Fruit fly (Drosophila melanogaster) whole organism, prepupa: ENCODE measurements around the gene CG33271.
A peak's percentile ranks its signal among the peaks of the same experiment; 100 is the strongest.

ENCODE experiments used
- Blimp-1 ChIP-seq: fragments of 200-800 bp; sonication (Bioruptor generic); optimal IDR thresholded peaks from 3 replicates; lab custom pipeline; 2017; ENCODE audit warnings: missing biosample characterization, missing genetic modification characterization, mild to moderate bottlenecking, moderate library complexity, missing genetic modification reagents
- CG10631 ChIP-seq: fragments of 200-800 bp; sonication (Bioruptor generic); optimal IDR thresholded peaks from 2 replicates; lab custom pipeline; 2016; ENCODE audit warnings: missing biosample characterization, missing genetic modification characterization
- CG34406 ChIP-seq: fragments of 200-800 bp; sonication (Bioruptor generic); optimal IDR thresholded peaks from 3 replicates; lab custom pipeline; 2016; ENCODE audit warnings: missing biosample characterization, missing genetic modification characterization
- CG3919 ChIP-seq: fragments of 200-800 bp; sonication (Bioruptor generic); optimal IDR thresholded peaks from 3 replicates; lab custom pipeline; 2016; ENCODE audit warnings: missing biosample characterization, missing genetic modification characterization
- CG6808 ChIP-seq: fragments of 200-800 bp; sonication (Bioruptor generic); optimal IDR thresholded peaks from 3 replicates; lab custom pipeline; 2017; ENCODE audit warnings: missing biosample characterization, missing genetic modification characterization, mild to moderate bottlenecking, moderate library complexity, missing genetic modification reagents
- CG6854 ChIP-seq: fragments of 200-800 bp; sonication (Bioruptor generic); optimal IDR thresholded peaks from 2 replicates; lab custom pipeline; 2017; ENCODE audit warnings: missing biosample characterization, mild to moderate bottlenecking, missing genetic modification characterization
- CG8119 ChIP-seq: fragments of 200-800 bp; sonication (Bioruptor generic); IDR thresholded peaks from 3 replicates; pipeline ENCODE4 v1.3.6; 2022; ENCODE audit warnings: missing biosample characterization, missing genetic modification characterization
- Eip75B ChIP-seq: fragments of 200-800 bp; sonication (Bioruptor generic); optimal IDR thresholded peaks from 3 replicates; lab custom pipeline; 2016; ENCODE audit warnings: missing biosample characterization, missing genetic modification characterization
- Gug ChIP-seq: fragments of 200-800 bp; sonication (Bioruptor generic); IDR thresholded peaks from 2 replicates; pipeline ENCODE4 v1.3.6; 2022; ENCODE audit warnings: missing biosample characterization, missing genetic modification characterization
- Smox ChIP-seq: fragments of 200-800 bp; sonication (Bioruptor generic); optimal IDR thresholded peaks from 3 replicates; lab custom pipeline; 2016; ENCODE audit warnings: missing biosample characterization, missing genetic modification characterization
- lz ChIP-seq: fragments of 200-800 bp; sonication (Bioruptor generic); optimal IDR thresholded peaks from 3 replicates; lab custom pipeline; 2016; ENCODE audit warnings: missing biosample characterization, missing genetic modification characterization
- salr ChIP-seq, 2 experiments: fragments of 200-800 bp; sonication (Bioruptor generic); optimal IDR thresholded peaks; 3 replicates each; lab custom pipeline; 2016 to 2018; ENCODE audit warnings: missing biosample characterization in 2 of 2, missing genetic modification characterization in 2 of 2, mild to moderate bottlenecking in 1 of 2

DNA sequence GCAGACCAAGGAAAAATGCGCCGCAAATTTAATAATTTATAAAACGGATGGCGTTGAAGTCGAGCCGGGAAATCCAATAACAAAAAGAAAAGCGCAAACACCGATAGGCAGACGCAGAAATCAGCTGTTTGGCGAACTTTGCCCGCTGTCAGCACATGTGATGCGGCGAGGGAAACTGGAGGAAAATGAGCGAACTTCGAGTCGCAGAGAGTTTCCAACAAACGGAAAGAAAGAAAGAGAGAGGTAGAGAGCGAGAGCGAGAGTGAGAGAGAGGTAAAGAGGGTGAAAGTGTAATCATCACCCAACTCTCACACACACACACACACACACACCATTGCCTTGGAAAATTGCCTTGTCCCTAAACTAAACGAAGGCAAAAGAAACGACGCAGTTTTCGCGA, 20.1 kb downstream of the CG33271 start:
- peak in 1 of 2 experiments; percentile 11 for TF ChIP-seq salr (GFP tag; optimal IDR thresholded peaks at IDR 0.05; lab: Kevin White, UChicago)
- TF ChIP-seq CG34406, result no peak
- TF ChIP-seq Eip75B (GFP tag; lab: Kevin White, UChicago), result no peak
- TF ChIP-seq Smox (GFP tag; lab: Kevin White, UChicago), result no peak
- TF ChIP-seq lz, result no peak
- no peak for TF ChIP-seq CG6854
- TF ChIP-seq Blimp-1 (GFP tag; lab: Kevin White, UChicago), result no peak
- TF ChIP-seq CG10631 (GFP tag; lab: Kevin White, UChicago), result no peak
- peak; percentile 72 for TF ChIP-seq CG8119 (GFP tag; lab: Robert Waterston, UW)
- peak; percentile 46 for TF ChIP-seq CG3919 (GFP tag; lab: Kevin White, UChicago)
- 0 out of 2 replicates have a peak, but pooled peaks have one; percentile 16 for TF ChIP-seq Gug (GFP tag; lab: Robert Waterston, UW)
- peak; percentile 70 for TF ChIP-seq CG6808
